Fruit fly (Drosophila melanogaster) whole organism, wandering third instar larva: ENCODE measurements around the gene wfs1.

Source experiments
- Abd-B ChIP-seq: fragments of >200 bp; optimal IDR thresholded peaks from 2 replicates; lab custom pipeline; 2017; ENCODE audit warnings: missing biosample characterization, missing genetic modification characterization
- CG32264 ChIP-seq: fragments of 200-800 bp; sonication (Bioruptor generic); optimal IDR thresholded peaks from 2 replicates; lab custom pipeline; 2016; ENCODE audit warnings: missing biosample characterization, missing genetic modification characterization
- CG9705 ChIP-seq: fragments of 200-800 bp; sonication (Bioruptor generic); optimal IDR thresholded peaks from 2 replicates; lab custom pipeline; 2018; ENCODE audit warnings: missing biosample characterization, mild to moderate bottlenecking, missing genetic modification characterization
- Dfd ChIP-seq: fragments of >200 bp; optimal IDR thresholded peaks from 2 replicates; lab custom pipeline; 2017; ENCODE audit warnings: missing biosample characterization, missing genetic modification characterization
- Dif ChIP-seq: fragments of 200-275, 200-300 bp; sonication (Bioruptor generic); optimal IDR thresholded peaks from 2 replicates; lab custom pipeline; 2018; ENCODE audit warnings: missing biosample characterization, missing genetic modification characterization; ENCODE audit not compliant: partially characterized antibody
- GATAd ChIP-seq: sonication (Bioruptor generic); optimal IDR thresholded peaks from 2 replicates; lab custom pipeline; 2016; ENCODE audit warnings: missing biosample characterization, missing genetic modification characterization
- HLH106 ChIP-seq: fragments of 200-800 bp; optimal IDR thresholded peaks from 3 replicates; lab custom pipeline; 2019; ENCODE audit warnings: missing biosample characterization, mild to moderate bottlenecking, missing genetic modification characterization, moderate library complexity
- Hr78 ChIP-seq: fragments of >200 bp; optimal IDR thresholded peaks from 2 replicates; lab custom pipeline; 2017; ENCODE audit warnings: missing biosample characterization, missing genetic modification characterization
- Jra ChIP-seq: sonication (Bioruptor generic); optimal IDR thresholded peaks from 2 replicates; lab custom pipeline; 2016; ENCODE audit warnings: missing biosample characterization, missing genetic modification characterization
- Mio ChIP-seq: sonication (Bioruptor generic); optimal IDR thresholded peaks from 2 replicates; lab custom pipeline; 2016; ENCODE audit warnings: missing biosample characterization, missing genetic modification characterization
- Myc ChIP-seq: fragments of >200 bp; optimal IDR thresholded peaks from 2 replicates; lab custom pipeline; 2017
- N ChIP-seq: fragments of >200 bp; optimal IDR thresholded peaks from 2 replicates; lab custom pipeline; 2018; ENCODE audit warnings: missing biosample characterization, missing external identifiers, missing genetic modification characterization
- OdsH ChIP-seq: fragments of 200-800 bp; sonication (Bioruptor generic); optimal IDR thresholded peaks from 2 replicates; lab custom pipeline; 2016; ENCODE audit warnings: missing biosample characterization, mild to moderate bottlenecking, missing genetic modification characterization
- Rel ChIP-seq, 2 experiments: fragments of 200-800 bp; sonication (Bioruptor generic) in 1 of 2; optimal IDR thresholded peaks; 2 replicates in 1 of 2; 3 replicates in 1 of 2; lab custom pipeline; 2016 to 2019; ENCODE audit warnings: mild to moderate bottlenecking in 2 of 2, missing biosample characterization in 2 of 2, missing genetic modification characterization in 2 of 2, moderate library complexity in 1 of 2
- Sp1 ChIP-seq: fragments of 200-800 bp; sonication (Bioruptor generic); optimal IDR thresholded peaks from 3 replicates; lab custom pipeline; 2019; ENCODE audit warnings: missing biosample characterization, mild to moderate bottlenecking, missing genetic modification characterization, moderate library complexity
- Vsx2 ChIP-seq: fragments of 200-300, 225-300 bp; sonication (Bioruptor generic); optimal IDR thresholded peaks from 2 replicates; lab custom pipeline; 2018; ENCODE audit warnings: missing biosample characterization, missing genetic modification characterization; ENCODE audit not compliant: partially characterized antibody
- br ChIP-seq: fragments of 200-800 bp; sonication (Bioruptor generic); optimal IDR thresholded peaks from 2 replicates; lab custom pipeline; 2016; ENCODE audit warnings: missing biosample characterization, missing genetic modification characterization
- brk ChIP-seq: fragments of 200-800 bp; sonication (Bioruptor generic); optimal IDR thresholded peaks from 2 replicates; lab custom pipeline; 2016; ENCODE audit warnings: missing biosample characterization, mild to moderate bottlenecking, missing genetic modification characterization
- dl ChIP-seq, 2 experiments: fragments of 175-275, 200-275 bp in 1 of 2; fragments of 200-275 bp in 1 of 2; sonication (Bioruptor generic); optimal IDR thresholded peaks; lab custom pipeline; 2018; ENCODE audit warnings: mild to moderate bottlenecking in 2 of 2, missing biosample characterization in 2 of 2, missing genetic modification characterization in 2 of 2, moderate library complexity in 2 of 2; ENCODE audit not compliant: partially characterized antibody in 2 of 2, insufficient read depth in 1 of 2
- dsf ChIP-seq: sonication (Bioruptor generic); optimal IDR thresholded peaks from 2 replicates; lab custom pipeline; 2016; ENCODE audit warnings: missing biosample characterization, missing genetic modification characterization, borderline replicate concordance
- ey ChIP-seq: fragments of 200-800 bp; sonication (Bioruptor generic); optimal IDR thresholded peaks from 2 replicates; lab custom pipeline; 2016; ENCODE audit warnings: missing biosample characterization, missing genetic modification characterization
- foxo ChIP-seq, 2 experiments: fragments of 200-800 bp; sonication (Bioruptor generic); optimal IDR thresholded peaks; 2 replicates in 1 of 2; 3 replicates in 1 of 2; lab custom pipeline; 2016 to 2017; ENCODE audit warnings: missing biosample characterization in 2 of 2, missing genetic modification characterization in 2 of 2
- fru ChIP-seq: fragments of 200-800 bp; sonication (Bioruptor generic); optimal IDR thresholded peaks from 3 replicates; lab custom pipeline; 2016; ENCODE audit warnings: missing biosample characterization, mild to moderate bottlenecking, missing genetic modification characterization
- h ChIP-seq: fragments of 200-800 bp; sonication (Bioruptor generic); optimal IDR thresholded peaks from 3 replicates; lab custom pipeline; 2016; ENCODE audit warnings: missing biosample characterization, mild to moderate bottlenecking, missing genetic modification characterization
- jim ChIP-seq: fragments of 175-275, 200-325 bp; sonication (Bioruptor generic); optimal IDR thresholded peaks from 2 replicates; lab custom pipeline; 2016; ENCODE audit warnings: missing biosample characterization, mild to moderate bottlenecking, missing genetic modification characterization
- lola ChIP-seq: fragments of >200 bp; optimal IDR thresholded peaks from 2 replicates; lab custom pipeline; 2017; ENCODE audit warnings: missing biosample characterization, missing genetic modification characterization
- psq ChIP-seq: fragments of 200-800 bp; sonication (Bioruptor generic); optimal IDR thresholded peaks from 3 replicates; lab custom pipeline; 2017; ENCODE audit warnings: missing biosample characterization, mild to moderate bottlenecking, missing genetic modification characterization, moderate library complexity
- rgr ChIP-seq: fragments of 200-800 bp; sonication (Bioruptor generic); optimal IDR thresholded peaks from 3 replicates; lab custom pipeline; 2016; ENCODE audit warnings: missing biosample characterization, mild to moderate bottlenecking, missing genetic modification characterization
- sage ChIP-seq: fragments of 200-800 bp; sonication (Bioruptor generic); optimal IDR thresholded peaks from 2 replicates; lab custom pipeline; 2016; ENCODE audit warnings: missing biosample characterization, mild to moderate bottlenecking, missing genetic modification characterization
- sv ChIP-seq: fragments of 200-800 bp; sonication (Bioruptor generic); optimal IDR thresholded peaks from 3 replicates; lab custom pipeline; 2016; ENCODE audit warnings: missing biosample characterization, missing genetic modification characterization
- tai ChIP-seq: sonication (Bioruptor generic); optimal IDR thresholded peaks from 2 replicates; lab custom pipeline; 2016; ENCODE audit warnings: missing biosample characterization, missing genetic modification characterization
- usp ChIP-seq: fragments of >200 bp; optimal IDR thresholded peaks from 2 replicates; lab custom pipeline; 2017; ENCODE audit warnings: missing biosample characterization, missing genetic modification characterization
- woc ChIP-seq: sonication (Bioruptor generic); optimal IDR thresholded peaks from 2 replicates; lab custom pipeline; 2016; ENCODE audit warnings: missing biosample characterization, mild to moderate bottlenecking, missing genetic modification characterization

wfs1 gene

DNA sequence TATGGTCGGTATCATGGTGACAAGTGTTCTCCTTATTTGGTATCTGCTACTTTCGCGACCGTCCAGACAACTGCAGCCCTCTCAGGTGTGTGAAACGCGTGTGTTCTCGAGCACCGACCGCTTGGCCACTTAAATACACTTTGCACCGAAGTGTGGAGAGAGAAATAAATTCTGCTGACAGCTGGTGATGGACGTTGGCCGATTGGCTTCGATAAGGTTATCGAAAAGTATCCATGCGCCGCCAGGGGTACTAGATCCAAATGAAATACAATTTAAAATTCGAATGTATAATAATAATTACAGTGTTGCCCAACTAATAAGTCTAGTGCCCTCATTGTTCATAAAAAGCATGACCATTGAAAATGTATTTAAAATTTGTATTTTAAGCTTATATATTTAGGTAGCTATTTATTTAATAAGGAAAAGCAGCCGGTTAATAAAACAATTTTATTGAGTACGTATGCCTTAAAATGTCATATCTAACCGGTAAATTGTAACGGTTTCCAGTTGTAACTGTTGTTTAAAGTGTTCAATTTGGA lies 3.8 kb downstream of the wfs1 start, which contains the start of the genes Gclm and CG17625 (continued):
- TF ChIP-seq ey (GFP tag; lab: Kevin White, UChicago) (peak; percentile 3), Vsx2 (GFP tag; lab: Kevin White, UChicago) (no peak), psq (GFP tag; lab: Kevin White, UChicago) (peak; percentile 46), GATAd (no peak), usp (GFP tag; lab: Kevin White, UChicago) (no peak), Hr78 (GFP tag; lab: Kevin White, UChicago) (no peak), sv (GFP tag; lab: Kevin White, UChicago) (peak; percentile 47), fru (GFP tag; lab: Kevin White, UChicago) (peak; percentile 48), foxo (GFP tag; optimal IDR thresholded peaks at IDR 0.05; lab: Kevin White, UChicago) (peak in 1 of 2 experiments; percentile 55), Jra (GFP tag; lab: Kevin White, UChicago) (no peak), dl (GFP tag; optimal IDR thresholded peaks at IDR 0.05; lab: Kevin White, UChicago; ENCODE audit: insufficient read depth in 1 of 2, partially characterized antibody in 2 of 2) (no peak)

DNA sequence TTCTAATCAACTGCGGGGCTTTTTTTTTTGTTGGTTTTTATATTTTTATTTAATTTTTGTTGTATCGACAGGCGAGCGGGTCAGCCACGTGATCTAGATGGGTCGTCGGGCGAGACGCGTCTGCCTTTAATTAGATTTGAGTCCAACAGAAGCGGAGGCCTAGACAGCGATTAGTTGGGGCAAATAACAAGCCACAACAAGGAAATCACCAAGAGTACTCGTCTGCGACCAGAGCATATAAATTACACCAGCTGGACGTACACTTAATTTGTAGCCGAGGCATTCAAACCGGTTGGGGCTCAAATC lies 5.3 kb downstream of the wfs1 start:
- no peak for TF ChIP-seq ey (GFP tag; lab: Kevin White, UChicago)
- TF ChIP-seq fru (GFP tag; lab: Kevin White, UChicago): no peak
- no peak for TF ChIP-seq Myc (lab: Kevin White, UChicago)
- TF ChIP-seq brk (GFP tag; lab: Kevin White, UChicago): no peak
- TF ChIP-seq HLH106: no peak
- TF ChIP-seq Vsx2 (GFP tag; lab: Kevin White, UChicago): no peak
- no peak for TF ChIP-seq sage
- TF ChIP-seq br (GFP tag; lab: Kevin White, UChicago): no peak
- no peak for TF ChIP-seq Mio (GFP tag; lab: Kevin White, UChicago)
- TF ChIP-seq usp (GFP tag; lab: Kevin White, UChicago): no peak
- no peak for TF ChIP-seq jim
- no peak for TF ChIP-seq CG9705

DNA sequence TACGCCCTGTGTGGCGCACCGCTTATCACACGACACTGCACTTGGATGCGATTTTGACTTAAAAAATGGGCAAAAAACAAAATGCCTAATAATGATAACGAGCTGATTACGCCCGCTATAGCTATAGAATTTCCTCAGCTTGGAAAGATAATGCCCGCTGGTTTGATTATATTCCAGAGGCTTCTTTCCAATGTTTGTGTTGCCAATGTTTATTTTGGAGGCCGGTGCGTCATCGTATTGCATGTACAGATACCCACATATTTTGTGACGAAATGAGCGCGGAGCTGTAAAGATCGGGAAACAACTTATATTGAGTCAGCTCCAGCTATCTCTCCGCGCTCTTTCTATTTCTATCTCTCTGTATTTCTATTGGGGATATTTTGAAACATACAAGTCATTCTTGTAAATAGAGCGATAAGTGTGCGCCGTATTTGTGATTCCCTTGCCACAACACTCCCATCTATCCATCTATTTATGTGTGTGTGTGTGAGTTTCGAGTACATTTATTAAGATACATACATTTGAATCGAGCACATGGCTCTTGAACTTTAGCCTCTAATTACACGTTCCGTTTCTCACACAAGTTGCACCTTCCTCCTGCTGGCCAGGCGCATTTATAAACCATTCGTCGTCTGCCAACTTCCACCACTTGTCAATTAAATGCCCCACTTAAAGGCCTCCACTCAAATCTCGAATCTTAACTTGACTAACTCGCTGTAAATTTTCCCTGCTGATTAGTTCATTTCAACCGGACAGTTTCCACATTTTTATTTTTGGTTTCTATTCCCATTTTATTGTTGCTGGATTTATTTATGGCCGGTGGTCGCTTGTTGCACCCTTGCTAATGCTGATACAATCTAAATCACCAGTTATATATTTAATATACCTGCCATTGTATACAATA lies 5.9 kb downstream of the wfs1 start:
- no peak for TF ChIP-seq N
- no peak for TF ChIP-seq dsf (GFP tag; lab: Kevin White, UChicago)
- TF ChIP-seq jim: no peak
- no peak for TF ChIP-seq lola (GFP tag; lab: Kevin White, UChicago)
- TF ChIP-seq HLH106: no peak
- no peak for TF ChIP-seq Hr78 (GFP tag; lab: Kevin White, UChicago)
- TF ChIP-seq h: peak; percentile 31
- no peak for TF ChIP-seq Dfd (GFP tag; lab: Kevin White, UChicago)
- TF ChIP-seq CG9705: peak; percentile 10
- TF ChIP-seq Rel (GFP tag; optimal IDR thresholded peaks at IDR 0.05; lab: Kevin White, UChicago): no peak
- TF ChIP-seq Rel (tag; optimal IDR thresholded peaks at IDR 0.05; lab: Kevin White, UChicago): peak; percentile 75
- TF ChIP-seq OdsH (GFP tag; lab: Kevin White, UChicago): no peak
- peak; percentile 17 for TF ChIP-seq Jra (GFP tag; lab: Kevin White, UChicago)
- no peak for TF ChIP-seq Sp1 (GFP tag; lab: Kevin White, UChicago)
- TF ChIP-seq fru (GFP tag; lab: Kevin White, UChicago): no peak
- TF ChIP-seq foxo (GFP tag; optimal IDR thresholded peaks at IDR 0.05; lab: Kevin White, UChicago): peak in 1 of 2 experiments; percentile 33
- no peak for TF ChIP-seq Dif
- no peak for TF ChIP-seq sv (GFP tag; lab: Kevin White, UChicago)
- TF ChIP-seq CG32264: no peak

DNA sequence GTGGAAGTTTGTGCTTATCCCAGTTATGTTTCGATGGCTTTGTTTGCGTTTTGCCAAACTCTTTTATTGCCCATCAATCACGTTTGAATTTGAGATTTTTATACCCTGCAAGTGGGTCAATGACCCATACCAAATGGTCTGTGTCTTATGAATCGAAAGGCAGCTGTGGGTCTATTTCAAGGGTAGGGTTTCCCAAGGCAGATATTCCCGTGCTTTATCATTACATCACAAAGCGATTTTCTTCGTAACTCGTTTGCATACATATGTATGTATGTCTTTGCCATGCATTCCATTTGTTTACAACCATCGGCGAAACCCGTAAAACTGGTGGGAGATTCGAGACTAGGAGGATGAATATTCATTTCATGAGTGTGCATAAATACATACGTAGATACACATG lies 14.7 kb downstream of the wfs1 start:
- no peak for TF ChIP-seq sage
- no peak for TF ChIP-seq woc
- no peak for TF ChIP-seq Mio (GFP tag; lab: Kevin White, UChicago)
- no peak for TF ChIP-seq jim
- no peak for TF ChIP-seq Abd-B (GFP tag; lab: Kevin White, UChicago)
- no peak for TF ChIP-seq tai (GFP tag; lab: Kevin White, UChicago)
- TF ChIP-seq N: no peak
- TF ChIP-seq foxo (GFP tag; optimal IDR thresholded peaks at IDR 0.05; lab: Kevin White, UChicago): no peak
- no peak for TF ChIP-seq rgr
- no peak for TF ChIP-seq CG32264
